Fruit fly (Drosophila melanogaster) whole organism, prepupa: ENCODE results near the gene Zip88E.
A peak's percentile ranks its signal among the peaks of the same experiment; 100 is the strongest.

ENCODE experiments used
- Blimp-1 ChIP-seq: fragments of 200-800 bp; sonication (Bioruptor generic); optimal IDR thresholded peaks from 3 replicates; lab custom pipeline; 2017; ENCODE audit warnings: missing biosample characterization, missing genetic modification characterization, mild to moderate bottlenecking, moderate library complexity, missing genetic modification reagents
- CG10631 ChIP-seq: fragments of 200-800 bp; sonication (Bioruptor generic); optimal IDR thresholded peaks from 2 replicates; lab custom pipeline; 2016; ENCODE audit warnings: missing biosample characterization, missing genetic modification characterization
- CG10669 ChIP-seq: fragments of 200-800 bp; sonication (Bioruptor generic); optimal IDR thresholded peaks from 3 replicates; lab custom pipeline; 2018; ENCODE audit warnings: missing biosample characterization, mild to moderate bottlenecking, missing genetic modification characterization, moderate library complexity
- CG11294 ChIP-seq: fragments of 200-800 bp; sonication (Bioruptor generic); IDR thresholded peaks from 2 replicates; pipeline ENCODE4 v1.3.6; 2022; ENCODE audit warnings: missing biosample characterization, missing genetic modification characterization
- CG11762 ChIP-seq: fragments of 200-800 bp; sonication (Bioruptor generic); optimal IDR thresholded peaks from 3 replicates; lab custom pipeline; 2016; ENCODE audit warnings: missing biosample characterization, missing genetic modification characterization; ENCODE audit not compliant: insufficient read depth
- CG11902 ChIP-seq: fragments of 200-800 bp; sonication (Bioruptor generic); optimal IDR thresholded peaks from 3 replicates; lab custom pipeline; 2016; ENCODE audit warnings: missing biosample characterization, missing genetic modification characterization
- CG15336 ChIP-seq: fragments of 200-800 bp; sonication (Bioruptor generic); IDR thresholded peaks from 2 replicates; pipeline ENCODE4 v1.3.6; 2022; ENCODE audit warnings: missing biosample characterization, missing genetic modification characterization
- CG1621 ChIP-seq: fragments of 200-800 bp; sonication (Bioruptor generic); optimal IDR thresholded peaks from 3 replicates; lab custom pipeline; 2018; ENCODE audit warnings: missing biosample characterization, mild to moderate bottlenecking, missing genetic modification characterization
- CG3032 ChIP-seq: fragments of 200-800 bp; optimal IDR thresholded peaks from 2 replicates; lab custom pipeline; 2019; ENCODE audit warnings: missing biosample characterization, mild to moderate bottlenecking, missing genetic modification characterization, moderate library complexity
- CG31627 ChIP-seq: fragments of 200-800 bp; sonication (Bioruptor generic); optimal IDR thresholded peaks from 3 replicates; lab custom pipeline; 2016; ENCODE audit warnings: missing biosample characterization, missing genetic modification characterization
- CG4318 ChIP-seq: fragments of 200-800 bp; sonication (Bioruptor generic); optimal IDR thresholded peaks from 3 replicates; lab custom pipeline; 2017; ENCODE audit warnings: missing biosample characterization, mild to moderate bottlenecking, missing genetic modification characterization
- CG6163 ChIP-seq: fragments of 200-800 bp; sonication (Bioruptor generic); IDR thresholded peaks from 3 replicates; pipeline ENCODE4 v1.3.6; 2022; ENCODE audit warnings: missing biosample characterization, missing genetic modification characterization
- CG6792 ChIP-seq: fragments of 200-800 bp; sonication (Bioruptor generic); optimal IDR thresholded peaks from 3 replicates; lab custom pipeline; 2016; ENCODE audit warnings: missing biosample characterization, missing genetic modification characterization
- CG6808 ChIP-seq: fragments of 200-800 bp; sonication (Bioruptor generic); optimal IDR thresholded peaks from 3 replicates; lab custom pipeline; 2017; ENCODE audit warnings: missing biosample characterization, missing genetic modification characterization, mild to moderate bottlenecking, moderate library complexity, missing genetic modification reagents
- CG6854 ChIP-seq: fragments of 200-800 bp; sonication (Bioruptor generic); optimal IDR thresholded peaks from 2 replicates; lab custom pipeline; 2017; ENCODE audit warnings: missing biosample characterization, mild to moderate bottlenecking, missing genetic modification characterization
- CG7368 ChIP-seq: fragments of 200-800 bp; sonication (Bioruptor generic); optimal IDR thresholded peaks from 3 replicates; lab custom pipeline; 2016; ENCODE audit warnings: missing biosample characterization, missing genetic modification characterization
- CG8119 ChIP-seq: fragments of 200-800 bp; sonication (Bioruptor generic); IDR thresholded peaks from 3 replicates; pipeline ENCODE4 v1.3.6; 2022; ENCODE audit warnings: missing biosample characterization, missing genetic modification characterization
- CG8319 ChIP-seq: fragments of 200-800 bp; sonication (Bioruptor generic); optimal IDR thresholded peaks from 3 replicates; lab custom pipeline; 2016; ENCODE audit warnings: missing biosample characterization, missing genetic modification characterization
- CG9139 ChIP-seq: fragments of 200-800 bp; sonication (Bioruptor generic); optimal IDR thresholded peaks from 3 replicates; lab custom pipeline; 2017; ENCODE audit warnings: missing biosample characterization, mild to moderate bottlenecking, missing genetic modification characterization
- Eip93F ChIP-seq: fragments of 200-800 bp; sonication (Bioruptor generic); optimal IDR thresholded peaks from 2 replicates; lab custom pipeline; 2016; ENCODE audit warnings: missing biosample characterization, mild to moderate bottlenecking, missing genetic modification characterization
- Ets96B ChIP-seq: fragments of 200-800 bp; optimal IDR thresholded peaks from 2 replicates; lab custom pipeline; 2019; ENCODE audit warnings: missing biosample characterization, mild to moderate bottlenecking, missing genetic modification characterization, moderate library complexity
- Gug ChIP-seq: fragments of 200-800 bp; sonication (Bioruptor generic); IDR thresholded peaks from 2 replicates; pipeline ENCODE4 v1.3.6; 2022; ENCODE audit warnings: missing biosample characterization, missing genetic modification characterization
- Hr38 ChIP-seq: sonication (Bioruptor generic); optimal IDR thresholded peaks from 2 replicates; lab custom pipeline; 2016; ENCODE audit warnings: missing biosample characterization, missing genetic modification characterization
- Hr39 ChIP-seq: fragments of 200-800 bp; sonication (Bioruptor generic); optimal IDR thresholded peaks from 2 replicates; lab custom pipeline; 2016; ENCODE audit warnings: missing biosample characterization, missing genetic modification characterization
- Met ChIP-seq: fragments of 200-800 bp; sonication (Bioruptor generic); optimal IDR thresholded peaks from 3 replicates; lab custom pipeline; 2016; ENCODE audit warnings: missing biosample characterization, missing genetic modification characterization
- OdsH ChIP-seq: fragments of 200-800 bp; sonication (Bioruptor generic); optimal IDR thresholded peaks from 3 replicates; lab custom pipeline; 2016; ENCODE audit warnings: missing biosample characterization, missing genetic modification characterization
- Smox ChIP-seq: fragments of 200-800 bp; sonication (Bioruptor generic); optimal IDR thresholded peaks from 3 replicates; lab custom pipeline; 2016; ENCODE audit warnings: missing biosample characterization, missing genetic modification characterization
- Sox102F ChIP-seq: fragments of 200-800 bp; sonication (Bioruptor generic); optimal IDR thresholded peaks from 2 replicates; lab custom pipeline; 2016; ENCODE audit warnings: missing biosample characterization, mild to moderate bottlenecking, missing genetic modification characterization
- Sox15 ChIP-seq: fragments of 200-800 bp; sonication (Bioruptor generic); optimal IDR thresholded peaks from 3 replicates; lab custom pipeline; 2016; ENCODE audit warnings: missing biosample characterization, missing genetic modification characterization
- cyc ChIP-seq: fragments of 200-800 bp; sonication (Bioruptor generic); optimal IDR thresholded peaks from 3 replicates; lab custom pipeline; 2016; ENCODE audit warnings: missing biosample characterization, missing genetic modification characterization
- dsx ChIP-seq: fragments of 200-800 bp; optimal IDR thresholded peaks from 3 replicates; lab custom pipeline; 2019; ENCODE audit warnings: missing biosample characterization, mild to moderate bottlenecking, missing genetic modification characterization, moderate library complexity; ENCODE audit not compliant: poor library complexity, severe bottlenecking
- esn ChIP-seq: fragments of 200-800 bp; sonication (Bioruptor generic); optimal IDR thresholded peaks from 2 replicates; lab custom pipeline; 2016; ENCODE audit warnings: missing biosample characterization, mild to moderate bottlenecking, missing genetic modification characterization, moderate library complexity
- lz ChIP-seq: fragments of 200-800 bp; sonication (Bioruptor generic); optimal IDR thresholded peaks from 3 replicates; lab custom pipeline; 2016; ENCODE audit warnings: missing biosample characterization, missing genetic modification characterization
- pdm3 ChIP-seq: fragments of 200-800 bp; sonication (Bioruptor generic); optimal IDR thresholded peaks from 3 replicates; lab custom pipeline; 2016; ENCODE audit warnings: missing biosample characterization, missing genetic modification characterization
- salr ChIP-seq, 2 experiments: fragments of 200-800 bp; sonication (Bioruptor generic); optimal IDR thresholded peaks; 3 replicates each; lab custom pipeline; 2016 to 2018; ENCODE audit warnings: missing biosample characterization in 2 of 2, missing genetic modification characterization in 2 of 2, mild to moderate bottlenecking in 1 of 2
- spab ChIP-seq: fragments of 200-800 bp; sonication (Bioruptor generic); optimal IDR thresholded peaks from 2 replicates; lab custom pipeline; 2017; ENCODE audit warnings: missing biosample characterization, mild to moderate bottlenecking, missing genetic modification characterization, missing genetic modification reagents
- topi ChIP-seq: fragments of 200-800 bp; sonication (Bioruptor generic); optimal IDR thresholded peaks from 3 replicates; lab custom pipeline; 2016; ENCODE audit warnings: missing biosample characterization, missing genetic modification characterization
- vri ChIP-seq: fragments of 200-800 bp; sonication (Bioruptor generic); optimal IDR thresholded peaks from 3 replicates; lab custom pipeline; 2016; ENCODE audit warnings: missing biosample characterization, mild to moderate bottlenecking, missing genetic modification characterization

The Zip88E gene

dm6 chr3R:15250454-15250853 lies 18.0 kb upstream of the Zip88E start (continued):
- TF ChIP-seq Smox (GFP tag; lab: Kevin White, UChicago) (peak; percentile 45), CG7368 (GFP tag; lab: Kevin White, UChicago) (no peak), dsx (GFP tag; lab: Kevin White, UChicago) (no peak)

DNA sequence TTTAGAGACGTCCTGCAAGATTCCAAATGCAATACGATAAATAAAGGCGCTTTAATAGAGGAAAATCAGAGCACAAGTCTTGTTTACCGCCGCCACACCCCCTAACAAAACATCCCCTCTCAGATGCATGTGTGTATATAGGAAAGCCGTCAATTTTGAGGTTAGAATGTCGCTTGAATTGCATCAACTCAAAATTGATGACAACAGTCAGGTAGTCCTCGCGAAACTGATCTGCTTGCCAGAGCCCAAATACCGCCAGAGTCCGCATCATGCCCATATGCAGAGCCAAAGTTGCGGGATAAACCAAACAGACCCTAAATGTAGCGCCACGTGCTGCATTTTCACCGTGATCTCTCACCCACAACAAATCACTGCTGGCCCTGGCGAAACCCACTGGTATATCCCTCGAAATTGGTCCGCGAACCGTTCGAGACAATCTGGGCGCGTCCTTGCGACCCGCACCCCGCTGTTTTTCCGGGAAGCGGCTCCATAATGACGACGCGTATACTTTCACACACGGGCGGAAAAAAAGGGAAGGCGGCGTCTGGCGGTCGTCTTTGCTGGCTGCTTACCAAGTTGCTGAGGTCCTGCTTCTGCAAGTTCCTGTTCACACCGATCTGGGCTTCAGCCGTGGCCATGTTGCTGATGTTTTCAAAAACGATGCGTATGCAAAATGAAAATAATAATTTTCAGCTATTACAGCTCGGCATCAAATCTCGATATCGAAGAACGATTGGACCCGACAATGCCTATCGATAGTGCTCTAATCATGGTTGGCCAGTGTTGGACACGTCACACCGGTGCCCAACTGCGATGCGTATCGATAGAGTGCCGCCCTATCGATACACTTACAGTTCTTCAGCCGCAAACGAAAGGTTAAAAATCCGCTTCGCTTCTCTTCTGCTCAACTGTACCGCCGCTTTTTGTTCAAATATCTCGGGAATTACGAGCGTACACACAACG lies 5.5 kb upstream of the Zip88E start, which contains the start of the genes eIF2gamma and Set:
eIF2gamma (minus strand) TSS at position 749 of the 963 bp plus-strand sequence.
Set (plus strand) TSS at position 843 of the 963 bp plus-strand sequence.
- TF ChIP-seq CG6808 (GFP tag; lab: Kevin White, UChicago) (no peak), CG1621 (tag; lab: Kevin White, UChicago) (peak; percentile 38), CG31627 (GFP tag; lab: Kevin White, UChicago) (peak; percentile 30), cyc (GFP tag; lab: Kevin White, UChicago) (peak; percentile 28), Met (GFP tag; lab: Kevin White, UChicago) (no peak), Ets96B (tag; lab: Kevin White, UChicago) (no peak), CG3032 (no peak), Blimp-1 (GFP tag; lab: Kevin White, UChicago) (no peak)

dm6 chr3R:15263946-15264345 lies 4.5 kb upstream of the Zip88E start:
- TF ChIP-seq CG6163 (GFP tag; lab: Robert Waterston, UW) (no peak), CG6792 (GFP tag; lab: Kevin White, UChicago) (no peak), topi (GFP tag; lab: Kevin White, UChicago) (no peak), CG6854 (GFP tag; lab: Kevin White, UChicago) (no peak), CG9139 (no peak), vri (no peak), Blimp-1 (GFP tag; lab: Kevin White, UChicago) (no peak), Eip93F (GFP tag; lab: Kevin White, UChicago) (no peak), lz (GFP tag; lab: Kevin White, UChicago) (no peak), CG3032 (no peak), Gug (GFP tag; lab: Robert Waterston, UW) (no peak), CG4318 (GFP tag; lab: Kevin White, UChicago) (no peak), spab (GFP tag; lab: Kevin White, UChicago) (no peak), Smox (GFP tag; lab: Kevin White, UChicago) (no peak), Sox102F (GFP tag; lab: Kevin White, UChicago) (no peak), CG1621 (tag; lab: Kevin White, UChicago) (no peak)
- TF ChIP-seq, all 60 proteins: peak for 0

dm6 chr3R:15265406-15266040 lies 2.9 kb upstream of the Zip88E start, which contains the start of gene ATPsynO:
Gene ATPsynO, plus strand, starts transcription at chr3R:15265591.
- TF ChIP-seq Sox15 (no peak), CG3032 (peak; percentile 35), pdm3 (no peak), CG31627 (GFP tag; lab: Kevin White, UChicago) (no peak), CG7368 (GFP tag; lab: Kevin White, UChicago) (no peak), esn (GFP tag; lab: Kevin White, UChicago) (peak; percentile 16), Hr39 (no peak), CG9139 (no peak), CG8119 (GFP tag; lab: Robert Waterston, UW) (no peak), salr (GFP tag; optimal IDR thresholded peaks at IDR 0.05; lab: Kevin White, UChicago) (no peak), OdsH (no peak), CG8319 (no peak), CG10669 (no peak), Sox102F (GFP tag; lab: Kevin White, UChicago) (no peak), Eip93F (GFP tag; lab: Kevin White, UChicago) (no peak), vri (peak; percentile 93), CG6854 (GFP tag; lab: Kevin White, UChicago) (no peak), topi (GFP tag; lab: Kevin White, UChicago) (no peak), CG11902 (no peak), CG11762 (GFP tag; lab: Kevin White, UChicago) (no peak), Hr38 (GFP tag; lab: Kevin White, UChicago) (no peak), Met (GFP tag; lab: Kevin White, UChicago) (no peak), CG11294 (GFP tag; lab: Robert Waterston, UW) (no peak), CG15336 (GFP tag; lab: Robert Waterston, UW) (no peak), Ets96B (tag; lab: Kevin White, UChicago) (no peak), CG10631 (GFP tag; lab: Kevin White, UChicago) (no peak)
